Worm (Caenorhabditis elegans) whole organism, L1 larva: ENCODE measurements around the gene T08B6.1.

Source experiments
- C04F5.9 ChIP-seq: sonication (generic microtip); optimal IDR thresholded peaks from 2 replicates; lab custom pipeline; 2016; ENCODE audit warnings: missing genetic modification characterization, missing compliant biosample characterization
- F16B12.6 ChIP-seq: fragments of 150-350 bp; optimal IDR thresholded peaks from 2 replicates; lab custom pipeline; 2014; ENCODE audit warnings: missing biosample characterization, missing genetic modification characterization
- aly-2 ChIP-seq: fragments of 150-350 bp; optimal IDR thresholded peaks from 2 replicates; lab custom pipeline; 2014; ENCODE audit warnings: missing biosample characterization, missing genetic modification characterization
- blmp-1 ChIP-seq: fragments of 150-350 bp; optimal IDR thresholded peaks from 2 replicates; lab custom pipeline; 2014; ENCODE audit warnings: missing biosample characterization, missing genetic modification characterization
- ceh-63 ChIP-seq: fragments of 200-800 bp; sonication (Bioruptor generic); optimal IDR thresholded peaks from 2 replicates; lab custom pipeline; 2018; ENCODE audit warnings: mild to moderate bottlenecking, missing genetic modification characterization, missing compliant biosample characterization
- ceh-8 ChIP-seq: fragments of 200-800 bp; sonication (Bioruptor generic); optimal IDR thresholded peaks from 2 replicates; lab custom pipeline; 2018; ENCODE audit warnings: mild to moderate bottlenecking, missing genetic modification characterization, moderate library complexity, missing compliant biosample characterization
- ceh-88 ChIP-seq: fragments of 200-800 bp; sonication (Bioruptor generic); IDR thresholded peaks from 2 replicates; pipeline ENCODE4 v1.3.6; 2022; ENCODE audit warnings: missing genetic modification characterization, missing compliant biosample characterization
- ces-1 ChIP-seq: fragments of 150-350 bp; optimal IDR thresholded peaks from 2 replicates; lab custom pipeline; 2014; ENCODE audit warnings: missing biosample characterization, missing genetic modification reagents, missing genetic modification characterization
- efl-1 ChIP-seq, 4 experiments: fragments of 150-350 bp; optimal IDR thresholded peaks in 3 of 4; peaks in 1 of 4; 1 replicate in 1 of 4; 2 replicates in 3 of 4; lab custom pipeline; 2014; ENCODE audit warnings: missing biosample characterization in 2 of 4, missing genetic modification characterization in 2 of 4, missing genetic modification reagents in 2 of 4
- efl-3 ChIP-seq: fragments of 200-800 bp; sonication (Bioruptor generic); optimal IDR thresholded peaks from 2 replicates; lab custom pipeline; 2018; ENCODE audit warnings: mild to moderate bottlenecking, missing genetic modification characterization, missing compliant biosample characterization
- elt-2 ChIP-seq: sonication (generic microtip); optimal IDR thresholded peaks from 2 replicates; lab custom pipeline; 2016; ENCODE audit warnings: missing genetic modification characterization, mild to moderate bottlenecking, inconsistent platforms, missing compliant biosample characterization, missing genetic modification reagents
- ets-5 ChIP-seq: fragments of 200-800 bp; sonication (Bioruptor generic); IDR thresholded peaks from 2 replicates; pipeline ENCODE4 v1.3.6; 2022; ENCODE audit warnings: missing genetic modification characterization, missing compliant biosample characterization
- fkh-8 ChIP-seq: sonication (generic microtip); optimal IDR thresholded peaks from 2 replicates; lab custom pipeline; 2016; ENCODE audit warnings: mild to moderate bottlenecking, missing genetic modification characterization, missing compliant biosample characterization
- hlh-4 ChIP-seq: sonication (generic microtip); optimal IDR thresholded peaks from 2 replicates; lab custom pipeline; 2016; ENCODE audit warnings: mild to moderate bottlenecking, missing genetic modification characterization, missing compliant biosample characterization
- jun-1 ChIP-seq: fragments of 150-350 bp; optimal IDR thresholded peaks from 2 replicates; lab custom pipeline; 2014; ENCODE audit warnings: missing biosample characterization, missing genetic modification reagents, missing genetic modification characterization
- lin-14 ChIP-seq: fragments of 200-800 bp; sonication (Bioruptor generic); optimal IDR thresholded peaks from 2 replicates; lab custom pipeline; 2018; ENCODE audit warnings: mild to moderate bottlenecking, missing genetic modification characterization, moderate library complexity, missing compliant biosample characterization
- lin-15B ChIP-seq: fragments of 150-350 bp; sonication (generic microtip); optimal IDR thresholded peaks from 3 replicates; lab custom pipeline; 2014; ENCODE audit warnings: missing biosample characterization, missing genetic modification characterization
- lin-35 ChIP-seq, 2 experiments: fragments of 150-350 bp; optimal IDR thresholded peaks; 2 replicates each; lab custom pipeline; 2014; ENCODE audit warnings: missing biosample characterization in 2 of 2, missing genetic modification characterization in 2 of 2, missing genetic modification reagents in 2 of 2
- lir-3 ChIP-seq: sonication (generic microtip); optimal IDR thresholded peaks from 2 replicates; lab custom pipeline; 2016; ENCODE audit warnings: mild to moderate bottlenecking, missing genetic modification characterization, moderate library complexity, missing compliant biosample characterization; ENCODE audit not compliant: poor library complexity
- lsy-2 ChIP-seq, 2 experiments: fragments of 150-350 bp; optimal IDR thresholded peaks; 2 replicates each; lab custom pipeline; 2014; ENCODE audit warnings: missing biosample characterization in 2 of 2, missing genetic modification characterization in 2 of 2
- mab-9 ChIP-seq: fragments of 200-800 bp; sonication (Bioruptor generic); IDR thresholded peaks from 2 replicates; pipeline ENCODE4 v1.3.6; 2022; ENCODE audit warnings: missing genetic modification reagents, missing genetic modification characterization, missing compliant biosample characterization
- mef-2 ChIP-seq: fragments of 150-350 bp; optimal IDR thresholded peaks from 2 replicates; lab custom pipeline; 2014; ENCODE audit warnings: missing biosample characterization, missing genetic modification characterization
- mep-1 ChIP-seq: fragments of 150-350 bp; optimal IDR thresholded peaks from 2 replicates; lab custom pipeline; 2014; ENCODE audit warnings: missing biosample characterization, missing genetic modification characterization
- nhr-11 ChIP-seq: fragments of 150-350 bp; optimal IDR thresholded peaks from 2 replicates; lab custom pipeline; 2014; ENCODE audit warnings: missing biosample characterization, missing genetic modification characterization
- nhr-12 ChIP-seq: sonication (generic microtip); optimal IDR thresholded peaks from 2 replicates; lab custom pipeline; 2017; ENCODE audit warnings: missing biosample characterization, missing genetic modification characterization
- nhr-19 ChIP-seq: fragments of 200-800 bp; sonication (Bioruptor generic); conservative IDR thresholded peaks from 2 replicates; pipeline ENCODE4 v1.3.6; 2022; ENCODE audit warnings: missing genetic modification characterization, missing compliant biosample characterization
- nhr-20 ChIP-seq: sonication (generic microtip); optimal IDR thresholded peaks from 2 replicates; lab custom pipeline; 2016; ENCODE audit warnings: mild to moderate bottlenecking, missing genetic modification characterization, missing compliant biosample characterization
- nhr-28 ChIP-seq: fragments of 150-350 bp; optimal IDR thresholded peaks from 2 replicates; lab custom pipeline; 2014; ENCODE audit warnings: missing biosample characterization, missing genetic modification characterization
- nhr-47 ChIP-seq: sonication (generic microtip); optimal IDR thresholded peaks from 2 replicates; lab custom pipeline; 2016; ENCODE audit warnings: mild to moderate bottlenecking, missing genetic modification characterization, moderate library complexity, missing compliant biosample characterization
- nhr-71 ChIP-seq: sonication (generic microtip); optimal IDR thresholded peaks from 2 replicates; lab custom pipeline; 2016; ENCODE audit warnings: mild to moderate bottlenecking, missing genetic modification characterization, moderate library complexity, missing compliant biosample characterization
- nhr-84 ChIP-seq: sonication (generic microtip); optimal IDR thresholded peaks from 2 replicates; lab custom pipeline; 2017; ENCODE audit warnings: missing biosample characterization, missing genetic modification characterization
- nhr-90 ChIP-seq: sonication (generic microtip); optimal IDR thresholded peaks from 2 replicates; lab custom pipeline; 2016; ENCODE audit warnings: mild to moderate bottlenecking, missing genetic modification characterization, missing compliant biosample characterization; ENCODE audit not compliant: poor library complexity
- pag-3 ChIP-seq: sonication (generic microtip); optimal IDR thresholded peaks from 2 replicates; lab custom pipeline; 2017; ENCODE audit warnings: missing genetic modification characterization, mild to moderate bottlenecking, missing compliant biosample characterization, antibody characterized with exemption, borderline replicate concordance; ENCODE audit not compliant: insufficient read depth
- pqm-1 ChIP-seq: sonication (generic microtip); optimal IDR thresholded peaks from 3 replicates; lab custom pipeline; 2017; ENCODE audit warnings: missing biosample characterization, missing genetic modification characterization
- snpc-4 ChIP-seq: fragments of 150-350 bp; optimal IDR thresholded peaks from 2 replicates; lab custom pipeline; 2014; ENCODE audit warnings: missing biosample characterization, missing genetic modification characterization
- sptf-1 ChIP-seq: fragments of 150-350 bp; optimal IDR thresholded peaks from 2 replicates; lab custom pipeline; 2014; ENCODE audit warnings: missing biosample characterization, missing genetic modification characterization
- swsn-7 ChIP-seq: sonication (generic microtip); optimal IDR thresholded peaks from 2 replicates; lab custom pipeline; 2016; ENCODE audit warnings: missing genetic modification characterization, missing compliant biosample characterization
- tbx-2 ChIP-seq: sonication (generic microtip); optimal IDR thresholded peaks from 2 replicates; lab custom pipeline; 2016; ENCODE audit warnings: missing genetic modification characterization, missing compliant biosample characterization
- tlp-1 ChIP-seq: fragments of 150-350 bp; optimal IDR thresholded peaks from 2 replicates; lab custom pipeline; 2014; ENCODE audit warnings: missing biosample characterization, missing genetic modification characterization
- unc-130 ChIP-seq: fragments of 150-350 bp; optimal IDR thresholded peaks from 2 replicates; lab custom pipeline; 2017; ENCODE audit warnings: missing biosample characterization, missing genetic modification characterization, inconsistent platforms
- unc-86 ChIP-seq: sonication (generic microtip); optimal IDR thresholded peaks from 2 replicates; lab custom pipeline; 2016; ENCODE audit warnings: missing genetic modification characterization, missing compliant biosample characterization
- unc-98 ChIP-seq: fragments of 200-800 bp; sonication (Bioruptor generic); IDR thresholded peaks from 2 replicates; pipeline ENCODE4 v1.3.6; 2022; ENCODE audit warnings: missing genetic modification characterization, missing compliant biosample characterization
- vab-15 ChIP-seq: sonication (generic microtip); optimal IDR thresholded peaks from 2 replicates; lab custom pipeline; 2017; ENCODE audit warnings: missing genotype, mild to moderate bottlenecking, missing genetic modification characterization, missing compliant biosample characterization
- zag-1 ChIP-seq: fragments of 150-350 bp; optimal IDR thresholded peaks from 2 replicates; lab custom pipeline; 2014; ENCODE audit warnings: missing biosample characterization, missing genetic modification characterization
- zip-4 ChIP-seq: fragments of 200-800 bp; sonication (Bioruptor generic); optimal IDR thresholded peaks from 2 replicates; lab custom pipeline; 2018; ENCODE audit warnings: mild to moderate bottlenecking, missing genetic modification characterization, moderate library complexity, missing compliant biosample characterization

T08B6.1 gene

ce11 chrIV:4930754-4931322 is 43.7 kb upstream of the T08B6.1 start (continued):
- TF ChIP-seq elt-2 (tag; lab: Kevin White, UChicago) (no peak), zag-1 (tag; lab: Kevin White, UChicago) (no peak), blmp-1 (tag; lab: Kevin White, UChicago) (no peak), vab-15 (tag; lab: Kevin White, UChicago) (no peak), lir-3 (no peak), ces-1 (GFP tag; lab: Kevin White, UChicago) (no peak), unc-98 (GFP tag; lab: Robert Waterston, UW) (no peak), hlh-4 (no peak), ceh-88 (no peak), lin-35 (GFP tag; optimal IDR thresholded peaks at IDR 0.05; lab: Kevin White, UChicago) (peak in 1 of 2 experiments; percentile 2), mef-2 (tag; lab: Kevin White, UChicago) (no peak), nhr-47 (tag; lab: Kevin White, UChicago) (peak; percentile 40), snpc-4 (peak; percentile 96), pqm-1 (no peak), tlp-1 (tag; lab: Kevin White, UChicago) (no peak), ceh-8 (no peak), lsy-2 (tag; optimal IDR thresholded peaks at IDR 0.05; lab: Kevin White, UChicago) (no peak), F16B12.6 (tag; lab: Kevin White, UChicago) (no peak), nhr-28 (tag; lab: Kevin White, UChicago) (no peak), nhr-20 (peak; percentile 8), lin-14 (no peak)
- TF ChIP-seq, all 84 proteins: peak for 10

- TF ChIP-seq sptf-1 (tag; lab: Kevin White, UChicago) (no peak), jun-1 (tag; lab: Kevin White, UChicago) (no peak), nhr-71 (tag; lab: Kevin White, UChicago) (no peak), nhr-11 (tag; lab: Kevin White, UChicago) (no peak), mab-9 (GFP tag; lab: Robert Waterston, UW) (no peak), swsn-7 (tag; lab: Kevin White, UChicago) (no peak), C04F5.9 (no peak), zip-4 (GFP tag; lab: Kevin White, UChicago) (no peak), nhr-90 (tag; lab: Kevin White, UChicago) (no peak), lir-3 (no peak), unc-130 (tag; lab: Kevin White, UChicago) (no peak), tbx-2 (no peak), ceh-8 (no peak), efl-3 (GFP tag; lab: Kevin White, UChicago) (no peak), ceh-88 (no peak), unc-86 (tag; lab: Kevin White, UChicago) (no peak), efl-1 (optimal IDR thresholded peaks at IDR 0.05; lab: Kevin White, UChicago) (no peak), efl-1 (GFP tag; optimal IDR thresholded peaks at IDR 0.05 in 1 of 2; lab: Kevin White, UChicago) (no peak), ceh-63 (no peak), nhr-19 (GFP tag; lab: Robert Waterston, UW) (no peak), lin-15B (tag; lab: Kevin White, UChicago) (no peak)
Observed at ce11 chrIV:4930045-4930444, 42.9 kb upstream of the T08B6.1 start, which contains the start of gene Y9C9A.8. TSS of gene Y9C9A.8 (plus strand) at chrIV:4930345.

- TF ChIP-seq ets-5 (GFP tag; lab: Robert Waterston, UW), result no peak
- TF ChIP-seq pag-3 (tag; lab: Kevin White, UChicago), result no peak
- TF ChIP-seq nhr-84 (tag; lab: Kevin White, UChicago), result no peak
- TF ChIP-seq snpc-4, result no peak
- TF ChIP-seq jun-1 (tag; lab: Kevin White, UChicago), result no peak
- no peak for TF ChIP-seq lin-15B (tag; lab: Kevin White, UChicago)
- TF ChIP-seq unc-98 (GFP tag; lab: Robert Waterston, UW), result no peak
- no peak for TF ChIP-seq aly-2
- no peak for TF ChIP-seq nhr-12
- TF ChIP-seq nhr-11 (tag; lab: Kevin White, UChicago), result no peak
- TF ChIP-seq fkh-8 (tag; lab: Kevin White, UChicago), result no peak
- TF ChIP-seq efl-1 (optimal IDR thresholded peaks at IDR 0.05; lab: Kevin White, UChicago), result no peak
- TF ChIP-seq efl-1 (GFP tag; optimal IDR thresholded peaks at IDR 0.05 in 1 of 2; lab: Kevin White, UChicago), result no peak
- no peak for TF ChIP-seq nhr-47 (tag; lab: Kevin White, UChicago)
- TF ChIP-seq mep-1, result no peak
- TF ChIP-seq, all 84 proteins: peak for 0
Observed at ce11 chrIV:4917774-4918173, 30.6 kb upstream of the T08B6.1 start, which contains the start of gene str-158. TSS of gene str-158 (plus strand) at chrIV:4918074.
